Fruit fly (Drosophila melanogaster) whole organism: Measurements from ENCODE around the gene CG5895.

Source experiments
- CG8478 ChIP-seq: fragments of >200 bp; optimal IDR thresholded peaks from 2 replicates; lab custom pipeline; 2018; ENCODE audit warnings: inconsistent platforms
- Dll ChIP-seq: fragments of >200 bp; optimal IDR thresholded peaks from 2 replicates; lab custom pipeline; 2017
- EcR ChIP-seq, 2 experiments: fragments of >200 bp; optimal IDR thresholded peaks; 2 replicates each; lab custom pipeline; 2017; ENCODE audit warnings: missing biosample characterization in 2 of 2, missing genetic modification characterization in 2 of 2, missing genetic modification reagents in 2 of 2
- pan ChIP-seq: fragments of >200 bp; optimal IDR thresholded peaks from 2 replicates; lab custom pipeline; 2017
- psq ChIP-seq: fragments of >200 bp; optimal IDR thresholded peaks from 2 replicates; lab custom pipeline; 2017
- usp ChIP-seq: fragments of >200 bp; optimal IDR thresholded peaks from 2 replicates; lab custom pipeline; 2017; ENCODE audit warnings: missing biosample characterization, missing genetic modification characterization, mixed read lengths

Gene CG5895

dm6 chr3L:16011319-16012210 is 23.7 kb upstream of the CG5895 start, which contains the start of gene mib1:
TSS of gene mib1 (minus strand) at chr3L:16011812.
- TF ChIP-seq usp (GFP tag; lab: Kevin White, UChicago) (no peak), CG8478 (lab: Kevin White, UChicago) (peak; percentile 3), psq (no peak)

DNA sequence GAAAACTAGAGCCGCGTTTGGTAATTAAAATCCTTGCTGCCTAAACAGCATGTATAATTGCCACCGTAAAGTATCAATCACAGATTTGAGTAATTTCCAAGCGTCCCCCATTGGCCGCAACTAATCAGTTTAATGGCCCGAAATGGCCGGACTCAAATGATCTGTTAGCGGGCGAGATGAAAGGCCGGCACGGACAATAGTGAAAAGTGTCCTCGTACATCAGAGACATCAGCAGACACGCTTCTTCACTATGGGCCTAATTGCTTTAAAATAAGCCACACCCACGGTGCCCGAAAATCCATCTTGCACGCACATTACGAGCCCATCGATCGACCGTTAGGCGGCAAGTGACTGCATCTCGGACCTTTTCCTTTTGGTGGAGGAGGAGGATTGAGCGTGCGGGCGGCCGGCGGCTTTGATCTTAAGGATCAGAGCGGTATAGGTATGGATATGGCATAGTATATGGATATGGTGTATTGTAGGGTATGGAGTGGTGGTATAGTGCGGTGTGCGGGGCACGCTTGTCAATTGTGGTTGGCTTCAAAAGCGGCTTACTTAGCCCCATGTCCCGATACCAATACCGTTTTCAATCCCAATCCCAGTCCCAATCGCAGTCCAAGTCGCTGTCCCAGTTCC is 22.9 kb upstream of the CG5895 start:
- TF ChIP-seq pan (lab: Kevin White, UChicago) (no peak), Dll (lab: Kevin White, UChicago) (no peak), EcR (GFP tag; optimal IDR thresholded peaks at IDR 0.05; lab: Kevin White, UChicago) (no peak), usp (GFP tag; lab: Kevin White, UChicago) (no peak), psq (no peak), CG8478 (lab: Kevin White, UChicago) (no peak)

DNA sequence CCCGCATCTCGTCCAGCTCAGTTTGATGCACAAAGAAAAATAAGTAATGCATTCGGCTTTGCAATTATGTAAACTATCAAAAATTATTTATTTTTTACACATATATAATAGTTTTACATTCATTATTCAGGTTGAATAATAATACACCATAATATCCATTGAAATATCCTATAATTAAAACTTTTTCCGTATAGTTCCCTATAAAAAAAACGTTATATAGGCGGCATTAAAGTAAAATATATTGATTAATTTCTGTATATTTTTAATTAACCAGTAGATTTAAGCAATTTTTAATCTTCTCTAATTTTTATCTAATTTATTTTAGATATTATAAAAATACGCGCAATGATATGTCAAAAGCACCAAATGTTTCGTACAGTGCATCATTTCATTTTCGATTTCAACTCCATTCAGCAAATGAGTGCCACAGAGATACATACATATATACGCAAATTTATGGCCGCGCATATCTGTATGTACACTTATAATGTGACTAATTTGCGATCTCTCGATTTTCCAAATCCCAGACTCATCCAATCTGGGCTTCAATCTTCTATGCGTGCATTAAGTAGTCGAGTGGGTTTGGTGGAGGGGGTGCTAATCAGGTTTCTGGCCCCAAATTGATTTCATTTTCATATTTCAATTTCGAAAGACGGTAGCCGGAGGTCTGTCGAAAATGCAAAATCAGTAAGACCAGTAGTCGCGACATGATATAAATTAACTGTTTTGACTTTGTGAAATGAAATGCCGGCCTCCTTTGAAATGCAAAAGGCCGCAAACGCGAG is 21.9 kb upstream of the CG5895 start:
- TF ChIP-seq pan (lab: Kevin White, UChicago) (no peak), EcR (GFP tag; optimal IDR thresholded peaks at IDR 0.05; lab: Kevin White, UChicago) (no peak), CG8478 (lab: Kevin White, UChicago) (no peak), Dll (lab: Kevin White, UChicago) (no peak), psq (no peak), usp (GFP tag; lab: Kevin White, UChicago) (no peak)

DNA sequence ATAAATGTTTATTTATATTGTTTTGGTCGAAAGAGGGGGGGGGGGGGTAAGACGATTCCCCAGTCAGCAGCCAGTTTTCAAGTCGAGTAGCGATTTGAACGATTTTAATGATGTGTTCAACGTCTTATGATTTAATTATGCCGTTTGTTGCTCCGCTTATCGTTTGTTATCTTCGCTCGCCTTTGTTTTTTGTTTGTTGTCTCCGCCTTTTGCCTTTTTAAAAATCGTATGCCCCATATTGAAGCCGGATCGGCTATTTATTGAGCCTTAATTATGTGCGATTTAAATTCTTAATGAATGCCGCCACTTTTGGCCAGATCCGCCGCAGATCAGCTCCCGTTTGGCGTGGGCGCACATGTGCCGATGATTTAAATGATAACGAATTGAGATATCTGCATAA is 20.8 kb upstream of the CG5895 start:
- TF ChIP-seq pan (lab: Kevin White, UChicago) (no peak), usp (GFP tag; lab: Kevin White, UChicago) (no peak), psq (no peak), Dll (lab: Kevin White, UChicago) (no peak), EcR (GFP tag; optimal IDR thresholded peaks at IDR 0.05; lab: Kevin White, UChicago) (no peak), CG8478 (lab: Kevin White, UChicago) (no peak)

DNA sequence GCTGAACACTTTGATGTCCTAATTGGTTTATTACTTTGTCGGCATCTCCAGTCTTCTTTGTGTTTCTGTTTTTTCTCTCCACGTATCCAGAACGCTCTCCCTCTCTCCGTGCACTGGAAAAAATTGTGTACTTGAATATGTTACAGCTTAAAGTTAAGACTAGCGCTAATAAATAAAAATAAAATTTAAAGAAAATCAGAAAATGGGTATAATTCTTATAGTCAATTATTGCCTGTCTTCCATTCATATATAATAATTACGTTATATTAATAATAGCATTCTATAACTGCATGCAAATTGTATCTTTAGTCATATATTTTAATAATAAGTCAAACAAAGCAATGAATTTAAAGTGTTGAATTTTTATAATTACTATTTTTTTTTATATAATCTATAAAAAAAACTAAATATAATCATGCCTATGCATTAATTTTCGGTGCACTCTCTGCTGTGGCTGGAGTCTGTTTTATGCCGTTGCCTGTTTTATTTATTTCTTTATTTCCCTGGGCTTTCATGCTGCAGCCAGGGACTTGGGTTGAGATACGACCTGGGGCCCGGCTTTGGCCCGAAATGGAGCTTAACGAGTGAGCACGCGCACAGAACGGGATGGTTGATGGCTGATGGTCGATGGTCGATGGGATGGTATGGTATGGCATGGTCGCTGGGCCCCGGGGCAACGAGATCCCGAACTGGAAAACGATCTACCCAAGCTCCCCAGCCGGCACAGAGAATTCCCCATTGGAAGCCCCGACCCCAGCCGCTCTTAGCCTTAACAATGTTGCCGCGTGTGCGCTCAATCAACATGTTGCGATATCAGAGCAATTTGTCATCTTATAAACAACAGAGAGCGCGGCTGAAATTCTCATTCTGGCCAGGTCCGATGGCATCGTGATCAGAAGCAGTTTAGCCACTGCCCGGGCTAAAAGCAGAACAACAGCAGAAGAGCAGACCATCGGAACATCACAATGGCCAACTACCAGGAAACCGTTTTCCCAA is 19.2 kb upstream of the CG5895 start:
- TF ChIP-seq usp (GFP tag; lab: Kevin White, UChicago) (no peak), EcR (GFP tag; optimal IDR thresholded peaks at IDR 0.05; lab: Kevin White, UChicago) (no peak), psq (no peak), Dll (lab: Kevin White, UChicago) (no peak), pan (lab: Kevin White, UChicago) (no peak), CG8478 (lab: Kevin White, UChicago) (no peak)

DNA sequence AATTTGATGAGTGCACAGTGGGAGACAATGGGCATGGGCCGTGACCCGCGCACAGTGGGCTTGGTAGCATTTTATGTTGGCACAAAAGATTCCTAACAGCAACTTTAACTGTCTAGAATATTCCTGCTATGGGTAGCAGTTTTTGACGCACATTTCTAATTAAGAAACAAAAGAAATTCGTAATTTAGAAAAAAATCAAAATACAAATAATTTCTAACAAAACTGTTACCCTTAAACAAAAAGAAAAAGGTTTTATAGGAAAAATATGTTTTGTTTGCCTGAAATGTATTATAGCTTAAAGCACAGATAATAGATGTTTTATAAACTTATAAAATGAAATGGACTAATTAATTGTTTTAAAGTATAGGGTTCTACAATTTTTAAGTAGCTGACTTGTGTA is 18.4 kb upstream of the CG5895 start:
- no peak for TF ChIP-seq Dll (lab: Kevin White, UChicago)
- TF ChIP-seq EcR (GFP tag; optimal IDR thresholded peaks at IDR 0.05; lab: Kevin White, UChicago): no peak

dm6 chr3L:16017528-16018250 is 17.6 kb upstream of the CG5895 start:
- no peak for TF ChIP-seq EcR (GFP tag; optimal IDR thresholded peaks at IDR 0.05; lab: Kevin White, UChicago)
- TF ChIP-seq CG8478 (lab: Kevin White, UChicago): no peak
- no peak for TF ChIP-seq psq
- no peak for TF ChIP-seq usp (GFP tag; lab: Kevin White, UChicago)
- no peak for TF ChIP-seq Dll (lab: Kevin White, UChicago)
- TF ChIP-seq pan (lab: Kevin White, UChicago): no peak

dm6 chr3L:16018251-16018583 is 17.1 kb upstream of the CG5895 start:
- TF ChIP-seq pan (lab: Kevin White, UChicago) (no peak), EcR (GFP tag; optimal IDR thresholded peaks at IDR 0.05; lab: Kevin White, UChicago) (no peak), usp (GFP tag; lab: Kevin White, UChicago) (no peak), psq (no peak), CG8478 (lab: Kevin White, UChicago) (no peak), Dll (lab: Kevin White, UChicago) (no peak)

dm6 chr3L:16018721-16019120 is 16.6 kb upstream of the CG5895 start:
- TF ChIP-seq usp (GFP tag; lab: Kevin White, UChicago) (no peak), CG8478 (lab: Kevin White, UChicago) (no peak), EcR (GFP tag; optimal IDR thresholded peaks at IDR 0.05; lab: Kevin White, UChicago) (no peak), Dll (lab: Kevin White, UChicago) (no peak), psq (no peak), pan (lab: Kevin White, UChicago) (no peak)
